Worm (Caenorhabditis elegans): Measurements from ENCODE around the gene Y26E6A.3.
A peak's percentile ranks its signal among the peaks of the same experiment; 100 is the strongest.

Gene Y26E6A.3

DNA sequence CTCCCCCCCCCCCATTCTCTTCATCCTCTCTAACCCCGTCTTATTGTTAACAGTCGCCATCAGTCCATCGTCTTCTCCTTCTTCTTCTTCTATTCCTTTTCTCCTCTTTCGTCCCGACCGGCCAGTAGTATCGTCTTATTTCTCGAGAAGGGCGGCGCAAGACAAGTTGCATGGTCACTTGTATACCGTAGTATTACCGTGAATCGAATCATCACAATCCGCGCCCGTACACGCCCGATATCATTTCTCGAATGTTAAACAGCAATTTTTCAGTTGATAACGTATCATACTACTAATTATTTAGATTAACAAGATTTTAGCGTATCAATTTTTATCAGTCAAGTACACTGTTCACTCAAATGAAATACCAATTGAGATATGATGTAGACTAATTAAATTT, 28.2 kb upstream of the Y26E6A.3 start:
- TF ChIP-seq zip-8 (tag; optimal IDR thresholded peaks at IDR 0.05) (no peak), drap-1 (GFP tag; optimal IDR thresholded peaks at IDR 0.05) (no peak)

DNA sequence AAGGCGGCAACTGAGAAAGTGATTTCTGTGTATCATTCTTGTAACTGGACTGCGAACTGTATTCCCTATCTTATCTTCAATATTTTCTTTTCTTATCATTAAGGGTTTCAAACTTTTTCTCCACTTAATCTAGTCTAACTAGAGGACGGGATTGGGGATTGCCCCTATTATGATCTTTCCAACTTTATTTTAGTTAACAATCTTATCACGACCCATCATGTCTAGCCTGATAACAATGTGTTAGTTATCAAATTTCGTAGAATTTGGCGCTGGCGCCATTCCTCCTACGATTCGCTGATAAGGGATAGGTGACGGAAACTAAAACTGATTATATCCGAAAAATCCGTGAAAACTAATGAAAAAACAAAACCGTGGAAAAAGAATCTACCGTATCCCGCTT, 27.6 kb upstream of the Y26E6A.3 start:
- no peak for TF ChIP-seq elt-1 (tag; optimal IDR thresholded peaks at IDR 0.05; ENCODE audit: borderline replicate concordance, insufficient read depth)
- no peak for TF ChIP-seq flh-1 (GFP tag; optimal IDR thresholded peaks at IDR 0.05)
- TF ChIP-seq unc-120 (tag; optimal IDR thresholded peaks at IDR 0.05; ENCODE audit: poor library complexity, severe bottlenecking): no peak
- peak; percentile 79 for TF ChIP-seq elt-3 (tag; optimal IDR thresholded peaks at IDR 0.05)
- TF ChIP-seq unc-39 (tag; optimal IDR thresholded peaks at IDR 0.05): no peak
- no peak for TF ChIP-seq mab-5 (tag; optimal IDR thresholded peaks at IDR 0.05)
- TF ChIP-seq nhr-12 (tag; optimal IDR thresholded peaks at IDR 0.05): no peak

DNA sequence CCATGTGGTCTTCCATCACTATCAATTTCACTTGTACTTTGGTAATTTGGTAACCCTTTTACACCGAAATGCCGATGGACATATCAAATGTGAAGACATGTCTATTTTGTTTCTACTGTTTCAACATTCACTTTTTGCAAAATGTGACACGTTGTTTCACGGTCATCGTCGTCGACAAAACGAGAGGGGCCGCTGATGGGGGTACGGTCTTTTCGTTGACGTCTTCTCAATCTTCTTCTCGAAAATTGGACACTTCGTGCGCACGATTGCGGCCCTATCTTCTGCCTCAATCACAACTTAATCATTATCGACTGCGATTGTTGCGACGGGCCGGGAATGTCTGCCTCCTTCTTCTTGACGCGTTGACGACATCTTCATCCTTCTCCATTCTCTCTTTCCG, 27.0 kb upstream of the Y26E6A.3 start:
- TF ChIP-seq sem-2 (GFP tag; optimal IDR thresholded peaks at IDR 0.05): no peak
- peak; percentile 58 for TF ChIP-seq unc-62 (GFP tag; optimal IDR thresholded peaks at IDR 0.05)

DNA sequence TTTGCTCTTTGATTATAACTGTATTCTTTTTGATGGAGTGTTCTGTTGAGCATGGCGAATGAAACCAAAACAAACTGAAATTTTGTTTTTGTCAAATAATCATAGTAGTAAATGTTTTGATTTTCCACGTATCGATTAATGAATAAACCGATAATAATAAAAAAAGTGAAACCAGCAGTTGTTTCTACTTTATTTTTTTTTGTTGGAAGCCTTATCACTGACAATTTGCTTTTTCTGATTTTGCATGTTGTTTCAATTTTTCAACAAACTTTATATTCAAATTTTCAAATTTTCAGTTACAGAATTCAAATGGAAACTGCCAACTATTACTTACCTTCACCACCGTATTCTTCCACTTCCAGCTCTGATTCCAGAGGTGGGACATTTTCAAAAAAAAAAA, 24.8 kb upstream of the Y26E6A.3 start, which contains the start of gene elt-3:
Gene elt-3 (plus strand): TSS at position 301 of the 400 bp plus-strand sequence.
- no peak for TF ChIP-seq nhr-2 (tag; optimal IDR thresholded peaks at IDR 0.05)
- TF ChIP-seq ces-1 (GFP tag; optimal IDR thresholded peaks at IDR 0.05): no peak
- TF ChIP-seq nhr-28 (tag; optimal IDR thresholded peaks at IDR 0.05): no peak
- no peak for TF ChIP-seq flh-1 (GFP tag; optimal IDR thresholded peaks at IDR 0.05)
- TF ChIP-seq ceh-39 (tag; optimal IDR thresholded peaks at IDR 0.05): no peak
- no peak for TF ChIP-seq lin-32 (GFP tag; optimal IDR thresholded peaks at IDR 0.05)
- no peak for TF ChIP-seq M03D4.4 (tag; optimal IDR thresholded peaks at IDR 0.05)
- TF ChIP-seq elt-1 (tag; optimal IDR thresholded peaks at IDR 0.05; ENCODE audit: borderline replicate concordance, insufficient read depth): no peak
- no peak for TF ChIP-seq snpc-4 (tag; optimal IDR thresholded peaks at IDR 0.05)
- no peak for TF ChIP-seq hlh-1 (tag; optimal IDR thresholded peaks at IDR 0.05)

DNA sequence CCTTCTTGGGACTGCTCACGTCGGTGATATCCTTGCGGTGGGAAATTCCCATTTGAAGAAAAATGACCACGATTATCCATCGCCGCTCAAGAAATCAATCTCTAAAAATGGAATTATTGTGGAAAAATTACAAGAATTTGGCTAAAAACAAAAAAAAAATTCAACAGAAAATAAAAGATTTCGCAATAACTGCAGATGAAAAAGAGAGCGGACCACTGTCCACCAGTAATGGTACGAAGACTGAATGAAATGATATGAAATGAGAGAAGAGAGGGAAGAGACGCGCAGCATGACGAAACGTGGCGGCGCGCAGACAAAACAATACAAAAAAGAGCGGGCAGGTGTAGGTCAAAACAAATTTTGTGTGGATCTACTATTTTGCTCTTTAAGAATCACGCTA, 19.8 kb upstream of the Y26E6A.3 start, which contains the start of gene meg-1:
Gene meg-1 (minus strand): TSS at position 101 of the 400 bp plus-strand sequence.
- TF ChIP-seq M03D4.4 (tag; optimal IDR thresholded peaks at IDR 0.05) (no peak), nhr-12 (tag; optimal IDR thresholded peaks at IDR 0.05) (no peak), ceh-39 (tag; optimal IDR thresholded peaks at IDR 0.05) (no peak)

DNA sequence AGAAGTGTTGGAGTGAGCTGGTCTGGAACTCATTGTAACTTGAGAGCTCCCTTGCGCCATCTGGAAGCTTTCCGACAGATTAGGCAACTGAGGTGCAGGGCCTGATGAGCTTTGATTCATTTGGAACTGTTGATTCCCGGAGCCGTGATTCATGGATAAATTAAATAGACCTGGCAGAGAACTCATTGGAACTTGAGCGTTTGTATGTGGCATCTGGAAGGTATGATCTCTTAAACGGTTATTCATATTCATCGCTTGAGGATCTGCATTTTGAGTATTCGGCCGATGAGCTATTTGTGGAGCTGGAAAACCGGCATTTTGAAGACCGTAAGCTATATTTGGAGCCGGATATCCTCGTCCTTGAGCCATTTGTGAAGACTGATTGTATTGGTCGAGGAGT, 18.8 kb upstream of the Y26E6A.3 start:
- TF ChIP-seq snpc-4 (tag; optimal IDR thresholded peaks at IDR 0.05): no peak
- no peak for TF ChIP-seq ceh-43 (GFP tag; optimal IDR thresholded peaks at IDR 0.05)
- no peak for TF ChIP-seq unc-120 (tag; optimal IDR thresholded peaks at IDR 0.05; ENCODE audit: poor library complexity, severe bottlenecking)
- TF ChIP-seq drap-1 (GFP tag; optimal IDR thresholded peaks at IDR 0.05): no peak
- no peak for TF ChIP-seq mab-5 (tag; optimal IDR thresholded peaks at IDR 0.05)
- TF ChIP-seq nhr-12 (tag; optimal IDR thresholded peaks at IDR 0.05): no peak
- TF ChIP-seq mep-1 (tag; optimal IDR thresholded peaks at IDR 0.05): no peak
- no peak for TF ChIP-seq M03D4.4 (tag; optimal IDR thresholded peaks at IDR 0.05)
- TF ChIP-seq lin-32 (GFP tag; optimal IDR thresholded peaks at IDR 0.05): no peak
- no peak for TF ChIP-seq ces-1 (GFP tag; optimal IDR thresholded peaks at IDR 0.05)
- no peak for TF ChIP-seq tbx-8 (GFP tag; optimal IDR thresholded peaks at IDR 0.05)
- no peak for TF ChIP-seq nhr-237 (tag; optimal IDR thresholded peaks at IDR 0.05)
- no peak for TF ChIP-seq elt-1 (tag; optimal IDR thresholded peaks at IDR 0.05; ENCODE audit: borderline replicate concordance, insufficient read depth)
- no peak for TF ChIP-seq unc-62 (GFP tag; optimal IDR thresholded peaks at IDR 0.05)
- no peak for TF ChIP-seq ceh-83 (GFP tag; optimal IDR thresholded peaks at IDR 0.05)
- no peak for TF ChIP-seq unc-39 (tag; optimal IDR thresholded peaks at IDR 0.05)
- no peak for TF ChIP-seq ham-2 (GFP tag; optimal IDR thresholded peaks at IDR 0.05)

DNA sequence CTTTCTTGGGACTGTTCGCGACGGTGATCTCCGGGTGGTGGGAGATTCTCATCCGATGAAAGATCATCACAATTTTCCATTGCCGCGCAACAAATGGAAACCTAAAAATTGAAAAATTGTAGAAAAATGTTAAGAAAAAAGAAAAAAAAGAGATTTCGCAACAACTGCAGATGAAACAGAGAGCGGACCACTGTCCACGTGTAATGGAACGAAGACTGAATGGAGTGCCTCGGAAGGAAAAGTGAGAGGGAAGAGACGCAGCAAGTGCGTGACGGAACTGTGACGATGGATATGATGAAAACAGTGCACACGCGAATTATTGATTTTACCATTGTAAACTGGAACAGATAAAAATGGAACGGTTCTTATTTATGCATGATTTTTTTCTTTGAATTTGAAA, 16.3 kb upstream of the Y26E6A.3 start, which contains the start of gene meg-2:
Gene meg-2 (minus strand): TSS at position 101 of the 400 bp plus-strand sequence.
- TF ChIP-seq ham-2 (GFP tag; optimal IDR thresholded peaks at IDR 0.05) (no peak), ceh-83 (GFP tag; optimal IDR thresholded peaks at IDR 0.05) (no peak), ztf-11 (tag; optimal IDR thresholded peaks at IDR 0.05) (no peak), ceh-39 (tag; optimal IDR thresholded peaks at IDR 0.05) (no peak), nhr-76 (tag; optimal IDR thresholded peaks at IDR 0.05) (no peak), nhr-237 (tag; optimal IDR thresholded peaks at IDR 0.05) (no peak), mep-1 (tag; optimal IDR thresholded peaks at IDR 0.05) (no peak)
